Worm (Caenorhabditis elegans) whole organism, L3 larva: Measurements from ENCODE around the gene T14F9.2.

Experiments
- R02D3.7 ChIP-seq: fragments of 150-350 bp; optimal IDR thresholded peaks from 2 replicates; lab custom pipeline; 2014; ENCODE audit warnings: missing biosample characterization, missing genetic modification characterization
- ZK546.5 ChIP-seq: sonication (generic microtip); optimal IDR thresholded peaks from 2 replicates; lab custom pipeline; 2017; ENCODE audit warnings: missing biosample characterization, missing genetic modification characterization
- aly-2 ChIP-seq: fragments of 150-350 bp; optimal IDR thresholded peaks from 2 replicates; lab custom pipeline; 2014; ENCODE audit warnings: missing biosample characterization, missing genetic modification characterization
- ama-1 ChIP-seq: fragments of 150-350 bp; optimal IDR thresholded peaks from 2 replicates; lab custom pipeline; 2018
- ceh-28 ChIP-seq: fragments of 150-350 bp; optimal IDR thresholded peaks from 2 replicates; lab custom pipeline; 2014; ENCODE audit warnings: missing biosample characterization, missing genetic modification reagents, missing genetic modification characterization
- ceh-82 ChIP-seq: fragments of 150-350 bp; optimal IDR thresholded peaks from 2 replicates; lab custom pipeline; 2014; ENCODE audit warnings: missing biosample characterization, missing genetic modification characterization
- ceh-9 ChIP-seq: sonication (generic microtip); optimal IDR thresholded peaks from 2 replicates; lab custom pipeline; 2018; ENCODE audit warnings: missing biosample characterization, missing genetic modification characterization
- daf-12 ChIP-seq: fragments of 150-350 bp; optimal IDR thresholded peaks from 2 replicates; lab custom pipeline; 2014; ENCODE audit warnings: missing biosample characterization, missing genetic modification reagents, missing genetic modification characterization
- egl-27 ChIP-seq: sonication (generic microtip); optimal IDR thresholded peaks from 4 replicates; lab custom pipeline; 2017; ENCODE audit warnings: missing biosample characterization, missing genetic modification reagents, missing genetic modification characterization
- elt-1 ChIP-seq: fragments of 150-350 bp; optimal IDR thresholded peaks from 2 replicates; lab custom pipeline; 2014; ENCODE audit warnings: missing biosample characterization, missing genetic modification characterization
- elt-2 ChIP-seq: sonication (generic microtip); optimal IDR thresholded peaks from 2 replicates; lab custom pipeline; 2016; ENCODE audit warnings: missing genetic modification reagents, mild to moderate bottlenecking, missing genetic modification characterization, missing compliant biosample characterization
- elt-3 ChIP-seq, 3 experiments: fragments of 150-350 bp in 1 of 3; sonication (generic microtip) in 2 of 3; optimal IDR thresholded peaks; 2 replicates in 2 of 3; 4 replicates in 1 of 3; lab custom pipeline; 2014 to 2017; ENCODE audit warnings: missing biosample characterization in 3 of 3, missing genetic modification characterization in 3 of 3
- eor-1 ChIP-seq, 2 experiments: fragments of 150-350 bp; optimal IDR thresholded peaks; 2 replicates each; lab custom pipeline; 2014 to 2018; ENCODE audit warnings: missing biosample characterization in 2 of 2, missing genetic modification characterization in 2 of 2
- fkh-2 ChIP-seq: fragments of 150-350 bp; optimal IDR thresholded peaks from 2 replicates; lab custom pipeline; 2014; ENCODE audit warnings: missing biosample characterization, missing genetic modification reagents, missing genetic modification characterization
- fos-1 ChIP-seq: fragments of 150-350 bp; optimal IDR thresholded peaks from 2 replicates; lab custom pipeline; 2014; ENCODE audit warnings: missing biosample characterization, missing genetic modification characterization
- hmg-11 ChIP-seq: sonication (generic microtip); optimal IDR thresholded peaks from 2 replicates; lab custom pipeline; 2016; ENCODE audit warnings: missing genetic modification characterization, missing compliant biosample characterization
- lsy-12 ChIP-seq: sonication (generic microtip); optimal IDR thresholded peaks from 2 replicates; lab custom pipeline; 2016; ENCODE audit warnings: mild to moderate bottlenecking, missing genetic modification characterization, missing compliant biosample characterization
- mdl-1 ChIP-seq: fragments of 150-350 bp; optimal IDR thresholded peaks from 2 replicates; lab custom pipeline; 2014; ENCODE audit warnings: missing biosample characterization, missing genetic modification characterization
- mml-1 ChIP-seq: fragments of 150-350 bp; sonication (generic microtip); optimal IDR thresholded peaks from 3 replicates; lab custom pipeline; 2014; ENCODE audit warnings: missing biosample characterization, missing genetic modification characterization
- nfya-1 ChIP-seq: sonication (generic microtip); optimal IDR thresholded peaks from 2 replicates; lab custom pipeline; 2017; ENCODE audit warnings: missing genetic modification characterization, mild to moderate bottlenecking, missing compliant biosample characterization, antibody characterized with exemption, moderate library complexity; ENCODE audit not compliant: insufficient read depth
- nhr-23 ChIP-seq: fragments of 150-350 bp; optimal IDR thresholded peaks from 2 replicates; lab custom pipeline; 2014; ENCODE audit warnings: missing biosample characterization, missing genetic modification reagents, missing genetic modification characterization
- nhr-25 ChIP-seq: sonication (generic microtip); optimal IDR thresholded peaks from 2 replicates; lab custom pipeline; 2017; ENCODE audit warnings: missing biosample characterization, missing genetic modification characterization
- nhr-43 ChIP-seq: sonication (generic microtip); optimal IDR thresholded peaks from 2 replicates; lab custom pipeline; 2016; ENCODE audit warnings: mild to moderate bottlenecking, missing genetic modification characterization, missing compliant biosample characterization; ENCODE audit not compliant: poor library complexity, severe bottlenecking
- nhr-77 ChIP-seq: fragments of 150-350 bp; optimal IDR thresholded peaks from 2 replicates; lab custom pipeline; 2014; ENCODE audit warnings: missing biosample characterization, missing genetic modification characterization
- pha-4 ChIP-seq: fragments of 150-350 bp; optimal IDR thresholded peaks from 2 replicates; lab custom pipeline; 2014; ENCODE audit warnings: missing biosample characterization, missing genetic modification reagents, missing genetic modification characterization
- pqm-1 ChIP-seq: fragments of 150-350 bp; optimal IDR thresholded peaks from 2 replicates; lab custom pipeline; 2017; ENCODE audit warnings: missing biosample characterization, missing genetic modification characterization, inconsistent platforms
- sea-2 ChIP-seq: fragments of 150-350 bp; sonication (generic microtip); optimal IDR thresholded peaks from 4 replicates; lab custom pipeline; 2014; ENCODE audit warnings: missing biosample characterization, missing genetic modification reagents, missing genetic modification characterization
- skn-1 ChIP-seq: fragments of 150-350 bp; optimal IDR thresholded peaks from 2 replicates; lab custom pipeline; 2014; ENCODE audit warnings: missing biosample characterization, missing genetic modification characterization
- snpc-4 ChIP-seq: fragments of 150-350 bp; optimal IDR thresholded peaks from 2 replicates; lab custom pipeline; 2014; ENCODE audit warnings: missing biosample characterization, missing genetic modification characterization
- unc-62 ChIP-seq: fragments of 150-350 bp; sonication (generic microtip); optimal IDR thresholded peaks from 4 replicates; lab custom pipeline; 2014; ENCODE audit warnings: missing biosample characterization, missing genetic modification reagents, missing genetic modification characterization
- zag-1 ChIP-seq: fragments of 150-350 bp; optimal IDR thresholded peaks from 2 replicates; lab custom pipeline; 2014; ENCODE audit warnings: missing biosample characterization, missing genetic modification characterization
- ztf-11 ChIP-seq: fragments of 150-350 bp; optimal IDR thresholded peaks from 2 replicates; lab custom pipeline; 2014; ENCODE audit warnings: missing biosample characterization, missing genetic modification characterization
- ztf-4 ChIP-seq: fragments of 150-350 bp; optimal IDR thresholded peaks from 2 replicates; lab custom pipeline; 2014; ENCODE audit warnings: missing biosample characterization, missing genetic modification characterization

The T14F9.2 gene

DNA sequence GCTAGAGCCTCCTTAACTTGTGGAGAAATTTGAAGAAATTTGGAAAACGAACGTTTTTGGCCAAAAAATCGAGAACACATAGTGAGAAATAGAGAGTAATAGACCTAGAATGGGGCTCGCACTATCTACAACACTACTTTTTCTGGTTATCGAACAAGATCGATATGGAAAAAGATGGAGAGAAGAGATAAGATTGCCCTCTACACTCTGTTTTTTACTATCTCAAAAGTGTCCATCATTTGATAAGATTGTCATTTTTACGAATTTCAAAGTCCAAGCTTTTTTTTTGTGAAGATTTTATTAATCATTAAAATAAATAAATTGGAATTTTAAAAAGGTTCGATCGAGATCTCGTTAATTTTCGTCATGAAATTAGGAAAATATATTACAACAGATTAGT, 30.4 kb upstream of the T14F9.2 start, which contains the start of gene T24C12.3:
T24C12.3 (minus strand) TSS at position 134 of the 400 bp plus-strand sequence.
- no peak for TF ChIP-seq ztf-4
- TF ChIP-seq elt-1 (tag; lab: Kevin White, UChicago), result peak; percentile 43
- no peak for TF ChIP-seq daf-12 (tag; lab: Kevin White, UChicago)
- TF ChIP-seq nfya-1 (tag; lab: Kevin White, UChicago), result no peak
- TF ChIP-seq ZK546.5 (tag; lab: Kevin White, UChicago), result no peak
- no peak for TF ChIP-seq egl-27
- no peak for TF ChIP-seq aly-2 (tag; lab: Kevin White, UChicago)
- no peak for TF ChIP-seq fos-1 (tag; lab: Kevin White, UChicago)
- TF ChIP-seq nhr-77 (tag; lab: Kevin White, UChicago), result no peak
- peak in 1 of 3 experiments; percentile 69 for TF ChIP-seq elt-3 (tag; optimal IDR thresholded peaks at IDR 0.05; lab: Kevin White, UChicago)
- TF ChIP-seq ceh-82 (tag; lab: Kevin White, UChicago), result no peak
- TF ChIP-seq pha-4, result no peak
- TF ChIP-seq eor-1 (tag; optimal IDR thresholded peaks at IDR 0.05; lab: Kevin White, UChicago), result no peak
- TF ChIP-seq elt-2, result peak; percentile 92
- no peak for TF ChIP-seq ceh-28 (tag; lab: Kevin White, UChicago)
- no peak for TF ChIP-seq hmg-11 (tag; lab: Kevin White, UChicago)
- no peak for TF ChIP-seq lsy-12 (tag; lab: Kevin White, UChicago)
- no peak for TF ChIP-seq ztf-11 (tag; lab: Kevin White, UChicago)
- TF ChIP-seq R02D3.7 (tag; lab: Kevin White, UChicago), result no peak
- TF ChIP-seq ama-1, result no peak
- TF ChIP-seq ceh-9 (tag; lab: Kevin White, UChicago), result no peak
- TF ChIP-seq pqm-1 (tag; lab: Kevin White, UChicago), result peak; percentile 82

DNA sequence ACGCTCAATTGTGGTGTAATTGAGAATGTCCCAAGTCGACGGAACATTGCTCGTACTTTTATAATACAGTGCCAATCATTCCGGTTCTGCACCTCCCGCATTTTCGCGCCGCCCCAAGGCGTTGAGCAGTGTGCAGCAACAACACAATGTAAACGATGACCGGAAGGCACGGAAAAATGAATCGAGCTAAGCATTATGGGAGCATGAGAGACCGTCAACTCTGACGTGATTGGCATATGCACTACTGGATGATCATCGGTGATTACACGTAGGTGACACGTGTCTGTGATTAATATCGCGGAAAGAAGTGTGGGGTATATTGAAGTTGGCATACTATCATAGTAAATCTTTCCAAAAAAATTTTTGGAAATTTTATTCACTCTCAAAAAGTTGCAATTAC, 29.2 kb upstream of the T14F9.2 start, which contains the start of gene T24C12.4:
T24C12.4 (minus strand) TSS at position 101 of the 400 bp plus-strand sequence.
- TF ChIP-seq mml-1 (tag; lab: Kevin White, UChicago), result no peak
- TF ChIP-seq eor-1 (tag; optimal IDR thresholded peaks at IDR 0.05; lab: Kevin White, UChicago), result no peak
- no peak for TF ChIP-seq ceh-28 (tag; lab: Kevin White, UChicago)
- TF ChIP-seq pqm-1 (tag; lab: Kevin White, UChicago), result no peak
- no peak for TF ChIP-seq egl-27
- TF ChIP-seq nhr-23, result no peak
- no peak for TF ChIP-seq ceh-82 (tag; lab: Kevin White, UChicago)
- TF ChIP-seq hmg-11 (tag; lab: Kevin White, UChicago), result no peak
- TF ChIP-seq nhr-77 (tag; lab: Kevin White, UChicago), result no peak
- TF ChIP-seq fkh-2 (tag; lab: Kevin White, UChicago), result no peak
- TF ChIP-seq zag-1, result no peak
- TF ChIP-seq ztf-11 (tag; lab: Kevin White, UChicago), result no peak
- TF ChIP-seq mdl-1 (tag; lab: Kevin White, UChicago), result no peak
- TF ChIP-seq unc-62 (GFP tag; lab: Kevin White, UChicago), result no peak
- no peak for TF ChIP-seq skn-1 (tag; lab: Kevin White, UChicago)
- no peak for TF ChIP-seq lsy-12 (tag; lab: Kevin White, UChicago)
- no peak for TF ChIP-seq snpc-4 (tag; lab: Kevin White, UChicago)

DNA sequence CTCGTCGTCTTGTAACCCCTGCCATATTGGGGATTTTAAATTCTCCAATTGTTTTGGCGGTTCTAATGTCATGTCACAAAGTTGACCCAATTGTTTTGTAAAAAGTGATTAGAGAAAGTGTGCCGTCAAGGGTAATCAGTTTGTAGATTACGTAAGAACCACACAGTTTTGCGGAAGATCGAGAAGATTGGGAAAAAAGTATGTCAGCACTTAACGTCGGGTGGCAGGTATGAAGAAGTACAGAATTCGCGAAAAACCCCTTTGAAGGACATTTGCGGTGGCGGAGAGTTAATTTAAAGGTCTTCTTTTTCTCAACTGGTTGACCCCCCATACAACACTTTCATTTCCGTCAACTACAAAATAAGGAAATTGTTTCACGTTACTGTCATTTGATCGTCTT, 25.7 kb upstream of the T14F9.2 start:
- TF ChIP-seq nhr-25 (tag; lab: Kevin White, UChicago) (peak; percentile 51), nhr-23 (peak; percentile 74), egl-27 (no peak), elt-3 (tag; optimal IDR thresholded peaks at IDR 0.05; lab: Kevin White, UChicago) (peak in 1 of 3 experiments; percentile 27)

DNA sequence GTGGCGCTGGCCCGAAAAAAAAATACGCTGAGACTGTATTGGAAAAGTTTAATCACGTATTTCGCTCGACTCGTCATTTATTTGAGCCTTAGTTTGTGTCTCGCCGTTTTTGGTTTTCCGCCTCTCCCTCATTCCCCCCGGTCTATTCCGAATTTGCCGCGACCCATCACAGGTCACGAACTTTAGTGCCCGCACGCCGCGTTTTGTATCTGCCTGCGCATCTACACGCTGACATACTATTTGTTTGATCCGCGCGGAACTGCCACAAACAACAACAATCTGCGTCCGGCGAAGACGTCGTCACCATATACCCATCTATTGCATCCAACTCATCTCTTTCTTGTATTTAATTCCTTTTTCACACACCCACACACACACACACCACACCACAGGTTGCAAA, 24.0 kb upstream of the T14F9.2 start:
- no peak for TF ChIP-seq pqm-1 (tag; lab: Kevin White, UChicago)
- TF ChIP-seq ceh-9 (tag; lab: Kevin White, UChicago), result no peak
- TF ChIP-seq nhr-23, result peak; percentile 9
- TF ChIP-seq, all 47 proteins: peak for 1

DNA sequence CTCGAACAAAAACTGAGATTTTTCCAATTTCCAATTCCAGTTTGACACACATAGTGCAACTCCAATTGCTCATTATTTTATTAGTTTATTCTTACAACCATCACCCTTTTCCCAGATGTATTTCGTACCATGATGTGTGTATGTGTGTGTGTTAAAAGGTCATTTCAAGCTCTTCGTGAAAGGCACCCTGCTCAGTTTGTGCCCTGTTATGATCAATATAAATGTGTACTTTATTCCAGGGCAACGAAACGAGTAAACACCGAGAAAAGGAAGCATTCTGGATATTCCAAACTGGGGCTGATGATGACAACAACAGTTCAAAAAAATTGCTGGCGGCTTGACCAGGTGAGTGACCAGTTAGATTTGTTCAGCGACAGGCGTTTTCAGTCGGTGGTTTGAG, 23.4 kb upstream of the T14F9.2 start, which contains the start of gene peb-1:
peb-1 (plus strand) TSS at position 301 of the 400 bp plus-strand sequence.
- TF ChIP-seq nhr-43 (no peak), fos-1 (tag; lab: Kevin White, UChicago) (no peak), sea-2 (GFP tag; lab: Kevin White, UChicago) (no peak), lsy-12 (tag; lab: Kevin White, UChicago) (no peak)
